Worm (Caenorhabditis elegans): ENCODE data around the gene F37A8.2.

The F37A8.2 gene

ce11 chrIII:3966143-3966542, 34.8 kb upstream of the F37A8.2 start:
- TF ChIP-seq tbx-8 (GFP tag; optimal IDR thresholded peaks at IDR 0.05) (no peak), lin-13 (tag; optimal IDR thresholded peaks at IDR 0.05) (no peak), sem-2 (GFP tag; optimal IDR thresholded peaks at IDR 0.05) (no peak), M03D4.4 (tag; optimal IDR thresholded peaks at IDR 0.05) (no peak), ztf-11 (tag; optimal IDR thresholded peaks at IDR 0.05) (no peak), ceh-43 (GFP tag; optimal IDR thresholded peaks at IDR 0.05) (no peak), lsy-2 (tag; optimal IDR thresholded peaks at IDR 0.05) (no peak), elt-3 (tag; optimal IDR thresholded peaks at IDR 0.05) (no peak), ceh-83 (GFP tag; optimal IDR thresholded peaks at IDR 0.05) (no peak), ces-1 (GFP tag; optimal IDR thresholded peaks at IDR 0.05) (no peak), drap-1 (GFP tag; optimal IDR thresholded peaks at IDR 0.05) (no peak), mls-2 (tag; optimal IDR thresholded peaks at IDR 0.05) (no peak)

- TF ChIP-seq zip-8 (tag; optimal IDR thresholded peaks at IDR 0.05): no peak
- TF ChIP-seq nhr-28 (tag; optimal IDR thresholded peaks at IDR 0.05): no peak
- no peak for TF ChIP-seq flh-1 (GFP tag; optimal IDR thresholded peaks at IDR 0.05)
- TF ChIP-seq cnd-1 (tag; optimal IDR thresholded peaks at IDR 0.05): no peak
- TF ChIP-seq bed-3 (GFP tag; optimal IDR thresholded peaks at IDR 0.05): no peak
- TF ChIP-seq lin-13 (tag; optimal IDR thresholded peaks at IDR 0.05): no peak
- no peak for TF ChIP-seq unc-39 (tag; optimal IDR thresholded peaks at IDR 0.05)
- TF ChIP-seq ceh-83 (GFP tag; optimal IDR thresholded peaks at IDR 0.05): no peak
- TF ChIP-seq pha-4 (tag; optimal IDR thresholded peaks at IDR 0.05): no peak
- TF ChIP-seq elt-3 (tag; optimal IDR thresholded peaks at IDR 0.05): no peak
- no peak for TF ChIP-seq lin-32 (GFP tag; optimal IDR thresholded peaks at IDR 0.05)
- no peak for TF ChIP-seq snpc-4 (tag; optimal IDR thresholded peaks at IDR 0.05)
- TF ChIP-seq blmp-1 (tag; optimal IDR thresholded peaks at IDR 0.05): no peak
- TF ChIP-seq sem-2 (GFP tag; optimal IDR thresholded peaks at IDR 0.05): no peak
- no peak for TF ChIP-seq ces-1 (GFP tag; optimal IDR thresholded peaks at IDR 0.05)
- no peak for TF ChIP-seq drap-1 (GFP tag; optimal IDR thresholded peaks at IDR 0.05)
- TF ChIP-seq ceh-39 (tag; optimal IDR thresholded peaks at IDR 0.05): no peak
- TF ChIP-seq M03D4.4 (tag; optimal IDR thresholded peaks at IDR 0.05): no peak
- no peak for TF ChIP-seq mab-5 (tag; optimal IDR thresholded peaks at IDR 0.05)
- no peak for TF ChIP-seq nhr-237 (tag; optimal IDR thresholded peaks at IDR 0.05)
These were observed 32.9 kb upstream of the F37A8.2 start, which contains the start of gene R10E9.2 for ce11 chrIII:3964237-3964636. TSS of gene R10E9.2 (minus strand) at chrIII:3964337.

ce11 chrIII:3959987-3960386, 28.7 kb upstream of the F37A8.2 start, which contains the start of gene R10E9.3:
TSS of gene R10E9.3 (plus strand) at chrIII:3960221.
- TF ChIP-seq lin-32 (GFP tag; optimal IDR thresholded peaks at IDR 0.05) (no peak), unc-39 (tag; optimal IDR thresholded peaks at IDR 0.05) (no peak), ceh-39 (tag; optimal IDR thresholded peaks at IDR 0.05) (no peak), drap-1 (GFP tag; optimal IDR thresholded peaks at IDR 0.05) (no peak), hlh-1 (tag; optimal IDR thresholded peaks at IDR 0.05) (no peak), sptf-1 (tag; optimal IDR thresholded peaks at IDR 0.05) (no peak)

- TF ChIP-seq mep-1 (tag; optimal IDR thresholded peaks at IDR 0.05) (no peak), nhr-2 (tag; optimal IDR thresholded peaks at IDR 0.05) (no peak), ztf-11 (tag; optimal IDR thresholded peaks at IDR 0.05) (no peak), mab-5 (tag; optimal IDR thresholded peaks at IDR 0.05) (no peak), unc-120 (tag; optimal IDR thresholded peaks at IDR 0.05; ENCODE audit: poor library complexity, severe bottlenecking) (no peak), hlh-1 (tag; optimal IDR thresholded peaks at IDR 0.05) (no peak), M03D4.4 (tag; optimal IDR thresholded peaks at IDR 0.05) (no peak), nhr-76 (tag; optimal IDR thresholded peaks at IDR 0.05) (no peak), snpc-4 (tag; optimal IDR thresholded peaks at IDR 0.05) (no peak), lin-32 (GFP tag; optimal IDR thresholded peaks at IDR 0.05) (no peak), zip-8 (tag; optimal IDR thresholded peaks at IDR 0.05) (no peak)
These were observed 27.9 kb upstream of the F37A8.2 start for ce11 chrIII:3959206-3959605.

- no peak for TF ChIP-seq ztf-11 (tag; optimal IDR thresholded peaks at IDR 0.05)
- no peak for TF ChIP-seq nhr-12 (tag; optimal IDR thresholded peaks at IDR 0.05)
- TF ChIP-seq snpc-4 (tag; optimal IDR thresholded peaks at IDR 0.05): no peak
- no peak for TF ChIP-seq flh-1 (GFP tag; optimal IDR thresholded peaks at IDR 0.05)
- no peak for TF ChIP-seq nhr-2 (tag; optimal IDR thresholded peaks at IDR 0.05)
- TF ChIP-seq bed-3 (GFP tag; optimal IDR thresholded peaks at IDR 0.05): no peak
- no peak for TF ChIP-seq elt-1 (tag; optimal IDR thresholded peaks at IDR 0.05; ENCODE audit: borderline replicate concordance, insufficient read depth)
- TF ChIP-seq sem-2 (GFP tag; optimal IDR thresholded peaks at IDR 0.05): no peak
- no peak for TF ChIP-seq tbx-8 (GFP tag; optimal IDR thresholded peaks at IDR 0.05)
These were observed 26.5 kb upstream of the F37A8.2 start for ce11 chrIII:3957850-3958249.

Measured in whole organism, mixed stage, embryonic.